Fruit fly (Drosophila melanogaster) whole organism, larva: ENCODE measurements around the gene lgs.

Experiments
- noc ChIP-seq: fragments of 200-800 bp; sonication (Bioruptor generic); optimal IDR thresholded peaks from 3 replicates; lab custom pipeline; 2019; ENCODE audit warnings: missing biosample characterization, mild to moderate bottlenecking, missing genetic modification characterization, moderate library complexity

lgs gene

DNA sequence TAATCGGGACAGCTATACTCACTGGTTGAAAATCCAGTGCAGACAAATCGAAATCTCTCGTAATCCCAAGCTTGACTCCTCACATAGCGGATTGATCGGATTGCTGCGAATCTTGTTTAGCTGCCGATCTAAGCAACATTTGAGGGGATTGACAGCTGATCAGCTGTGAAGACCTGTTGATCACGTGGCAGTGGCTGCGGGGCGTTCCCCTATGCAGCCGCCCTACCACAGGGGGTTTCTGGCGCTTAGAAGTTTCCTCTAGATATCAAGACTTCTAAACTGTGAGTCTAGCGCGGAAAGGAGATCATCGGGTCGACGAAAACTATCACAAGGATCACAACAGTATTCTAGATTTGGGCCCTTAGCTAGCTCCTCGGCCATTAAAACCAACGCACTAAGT, 14.9 kb upstream of the lgs start:
- TF ChIP-seq noc (tag; lab: Kevin White, UChicago), result no peak

DNA sequence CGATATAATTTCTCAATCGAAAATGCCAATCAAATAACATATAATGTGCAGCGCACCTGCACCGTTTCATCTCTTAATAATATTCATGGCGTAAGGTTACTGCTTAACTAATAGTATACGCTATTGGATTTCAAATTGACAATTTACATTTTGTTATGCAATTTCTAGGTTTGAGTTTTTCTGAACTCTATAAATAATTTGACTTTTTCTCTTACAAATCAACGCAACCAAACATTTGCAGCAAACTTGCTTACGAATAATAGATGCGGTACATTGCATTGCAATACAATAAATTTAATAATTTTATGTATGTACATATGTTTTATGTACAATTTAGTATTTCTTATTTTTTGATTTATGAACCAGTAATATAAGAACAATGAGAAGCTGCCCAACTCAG, 9.6 kb upstream of the lgs start:
- TF ChIP-seq noc (tag; lab: Kevin White, UChicago), result no peak

DNA sequence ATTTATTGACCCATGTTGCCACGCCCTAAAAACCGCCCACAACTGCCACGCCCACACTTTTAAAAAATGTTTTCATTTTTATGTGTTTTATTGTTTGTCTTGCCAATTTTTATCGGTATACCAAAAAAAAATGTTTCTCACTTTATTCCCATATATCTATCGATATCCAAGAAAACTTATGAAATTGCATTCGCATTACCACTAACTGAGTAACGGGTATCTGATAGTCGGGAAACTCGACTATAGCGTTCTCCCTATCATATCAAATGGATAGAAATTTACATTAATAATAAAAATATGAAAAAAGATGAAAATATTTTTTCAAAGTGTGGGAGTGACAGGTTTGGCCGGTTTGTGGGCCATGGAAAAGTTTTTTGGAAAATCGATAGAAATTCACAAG, 5.3 kb upstream of the lgs start:
- TF ChIP-seq noc (tag; lab: Kevin White, UChicago), result no peak

DNA sequence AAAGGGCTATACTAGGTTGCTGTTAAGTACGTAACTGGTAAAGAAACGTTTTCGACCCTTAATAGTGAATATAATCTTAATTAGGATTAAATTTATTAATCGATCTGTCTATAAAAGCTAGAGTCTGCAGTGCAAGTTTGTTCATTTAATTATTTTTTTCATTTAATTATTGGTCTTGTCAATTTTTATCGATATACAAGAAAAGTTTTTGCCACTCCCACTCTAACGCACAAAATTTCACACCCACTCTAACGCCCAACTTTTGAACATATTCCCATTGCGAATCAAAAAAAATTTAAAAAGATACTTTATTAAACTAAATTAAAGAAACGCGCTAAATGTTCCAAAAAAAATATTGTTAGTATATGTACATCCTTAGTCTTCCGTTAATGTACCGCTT, 4.4 kb upstream of the lgs start:
- TF ChIP-seq noc (tag; lab: Kevin White, UChicago), result no peak

DNA sequence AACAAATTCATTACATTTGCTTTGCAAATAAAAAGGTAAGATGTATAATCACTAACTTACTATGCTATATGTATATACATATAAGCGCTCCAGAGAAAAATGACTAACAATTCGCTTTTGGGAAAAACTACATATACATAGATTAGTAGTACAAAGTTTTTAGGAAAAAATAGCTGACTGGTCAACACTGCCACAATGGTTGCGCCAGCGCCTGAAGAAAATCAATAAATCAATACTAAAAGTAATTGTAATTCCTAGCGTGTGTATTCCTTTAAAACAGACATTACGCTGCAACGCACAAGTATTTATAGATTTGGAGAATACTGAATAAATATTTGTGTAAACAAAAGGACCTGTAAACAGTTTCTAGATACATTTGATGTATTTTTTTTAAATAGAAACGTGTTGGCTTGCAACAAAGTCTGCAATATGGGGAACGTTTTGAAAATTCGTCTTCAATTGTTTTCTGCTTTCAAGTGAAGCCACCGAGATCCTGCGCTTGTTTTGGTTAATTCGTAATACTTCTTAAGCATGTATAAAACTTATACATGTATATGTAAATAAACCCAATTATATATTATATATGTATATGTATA, 2.3 kb upstream of the lgs start:
- no peak for TF ChIP-seq noc (tag; lab: Kevin White, UChicago)

DNA sequence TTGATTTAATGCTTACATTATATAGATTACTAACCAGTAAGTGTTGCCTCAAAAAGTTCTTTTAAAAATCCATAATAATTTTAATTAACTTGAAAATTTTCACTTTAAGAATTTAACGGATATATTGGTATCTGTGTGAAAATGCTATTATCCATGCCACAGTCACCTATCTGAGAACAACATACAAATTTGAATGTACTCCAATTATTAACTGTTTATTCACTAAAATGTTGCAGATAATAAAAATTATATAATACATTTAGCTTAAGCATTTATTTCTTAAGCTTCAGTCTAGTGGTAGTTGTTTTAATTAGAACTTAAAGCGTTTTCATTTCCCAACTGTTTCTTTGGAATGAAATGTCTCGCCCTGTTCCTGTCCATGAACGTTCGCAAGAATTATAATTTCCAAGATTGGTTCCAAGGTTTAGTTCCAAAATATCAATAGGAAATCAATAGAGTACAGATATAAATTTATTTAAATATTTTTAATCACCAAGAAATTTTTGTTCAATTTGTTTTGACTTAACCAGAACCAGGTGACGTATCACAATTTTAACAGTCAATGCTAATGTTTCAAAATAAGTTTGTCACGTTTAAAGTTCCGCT, 1.5 kb upstream of the lgs start, which contains the start of gene CaMKI:
TSS of gene CaMKI (plus strand) at position 392 of the 606 bp plus-strand sequence.
- TF ChIP-seq noc (tag; lab: Kevin White, UChicago), result no peak

DNA sequence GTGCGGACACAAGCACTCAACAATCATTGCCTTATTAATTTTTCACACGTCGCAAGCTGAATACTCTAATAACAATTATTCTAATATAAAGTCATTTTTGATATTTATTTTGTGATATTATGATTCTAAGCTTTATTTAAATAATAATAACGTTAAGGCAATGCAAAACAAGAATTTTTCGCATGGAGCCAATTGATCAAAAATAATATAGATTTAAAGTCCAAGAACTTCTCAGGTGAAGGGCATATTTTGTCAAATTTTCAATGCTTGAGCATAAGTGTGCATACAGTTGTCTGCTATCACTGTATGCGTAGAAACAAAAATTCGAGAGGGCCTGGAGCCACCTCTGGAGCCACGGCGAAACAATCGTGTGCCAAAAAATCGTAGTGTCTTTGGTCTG, 9.4 kb downstream of the lgs start:
- TF ChIP-seq noc (tag; lab: Kevin White, UChicago), result no peak

DNA sequence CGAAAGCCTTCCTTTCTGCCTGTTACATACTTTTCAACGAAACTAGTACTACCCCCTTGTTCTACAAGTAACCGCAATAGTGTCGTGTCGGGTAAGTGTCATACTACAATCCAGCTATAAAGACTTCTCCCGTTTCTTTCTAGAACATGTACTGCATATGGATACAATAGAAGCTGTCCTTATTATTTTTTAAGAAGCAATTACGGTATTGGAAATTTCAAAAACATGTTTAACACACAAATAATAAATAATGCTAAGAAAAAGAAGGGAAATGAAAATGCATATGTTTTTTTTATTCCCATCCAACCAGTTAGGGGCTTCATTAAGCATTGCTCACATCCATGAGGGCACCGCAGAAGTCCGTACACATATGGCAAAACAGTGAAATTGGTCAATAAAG, 14.2 kb downstream of the lgs start:
- no peak for TF ChIP-seq noc (tag; lab: Kevin White, UChicago)

DNA sequence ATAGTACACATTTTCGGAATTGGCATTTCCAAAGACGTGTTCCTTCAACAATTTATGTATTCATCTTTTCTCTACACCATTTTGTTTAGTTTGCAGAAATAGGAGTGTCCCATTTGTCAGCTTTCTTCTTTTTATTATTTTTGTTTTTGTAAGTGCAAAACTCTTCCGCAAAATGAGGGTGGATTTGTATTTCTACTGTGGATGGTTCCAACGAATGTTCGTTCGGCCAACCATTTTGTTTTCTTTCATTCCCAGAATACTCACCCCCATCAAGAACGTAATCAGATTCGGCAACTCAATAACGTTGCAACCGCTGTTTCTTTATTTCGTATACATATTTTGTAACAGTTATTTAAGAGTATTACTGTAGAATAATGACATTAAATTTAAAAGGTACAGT, 15.5 kb downstream of the lgs start:
- no peak for TF ChIP-seq noc (tag; lab: Kevin White, UChicago)

DNA sequence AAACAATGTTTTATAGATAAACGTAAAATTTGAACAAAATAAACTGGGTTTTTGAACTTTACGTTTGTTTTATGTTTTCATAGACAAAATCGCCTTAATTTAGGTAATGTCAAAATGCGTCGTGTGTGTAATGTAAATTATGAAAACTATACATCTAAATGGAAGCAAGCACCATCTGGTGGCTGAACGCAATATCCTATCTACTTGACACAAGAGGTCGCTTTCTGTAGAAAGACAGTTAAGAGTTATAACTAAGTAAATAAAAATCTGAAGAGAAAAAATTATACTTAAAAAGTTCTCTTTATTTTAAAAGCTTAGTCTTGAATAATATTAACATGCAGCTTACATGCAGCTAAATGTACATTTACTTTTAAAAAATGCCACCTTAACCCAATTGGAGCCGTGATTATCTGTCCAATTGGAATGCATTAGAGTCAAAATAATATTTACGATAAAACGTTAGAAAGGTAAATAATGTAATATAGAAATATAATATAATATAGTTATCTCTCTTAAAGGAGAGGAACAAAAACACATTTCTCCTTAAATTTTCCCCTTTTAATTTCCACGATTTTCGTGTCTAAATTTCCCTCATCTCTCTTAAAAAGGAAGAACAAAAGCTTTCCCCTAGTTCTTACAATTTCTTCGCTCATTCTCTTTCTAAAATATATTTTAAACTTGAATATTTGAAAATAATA, 18.9 kb downstream of the lgs start:
- no peak for TF ChIP-seq noc (tag; lab: Kevin White, UChicago)

DNA sequence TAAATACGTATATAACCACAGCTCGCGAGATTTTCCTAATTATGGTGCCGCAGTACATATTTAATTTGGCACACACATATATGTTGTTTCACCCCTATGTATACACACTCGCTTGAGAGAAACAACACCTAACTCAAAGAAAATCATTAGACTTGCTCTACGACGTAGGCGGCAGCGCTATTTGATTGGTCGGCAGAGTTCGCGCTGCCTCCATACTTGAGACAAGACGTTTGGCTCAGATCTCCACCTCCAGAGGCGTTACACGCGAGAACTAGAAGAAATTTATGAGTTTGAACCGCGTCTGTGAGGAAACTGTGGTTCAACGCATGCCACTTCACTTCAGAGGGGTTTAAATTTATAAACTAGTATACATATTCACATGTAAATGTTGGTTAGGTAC, 20.4 kb downstream of the lgs start:
- TF ChIP-seq noc (tag; lab: Kevin White, UChicago), result no peak

DNA sequence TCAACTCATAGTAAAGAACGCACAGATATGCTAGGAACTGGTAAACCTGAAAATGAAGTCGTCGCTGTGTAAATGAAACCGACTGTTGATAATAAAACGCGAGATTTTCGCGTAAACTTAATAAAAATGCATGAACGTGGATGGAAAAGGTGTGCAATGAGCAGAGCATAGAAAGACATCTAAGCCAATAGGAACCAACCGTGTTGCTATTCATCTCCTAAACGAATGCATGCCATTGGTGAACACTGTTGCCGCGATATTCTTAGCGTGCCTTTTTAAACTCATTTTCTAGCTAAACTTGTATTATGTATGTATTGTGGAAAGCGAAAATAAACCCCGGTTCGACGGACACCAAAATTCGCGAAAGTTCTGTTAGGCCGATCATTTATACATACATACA, 21.9 kb downstream of the lgs start:
- no peak for TF ChIP-seq noc (tag; lab: Kevin White, UChicago)

DNA sequence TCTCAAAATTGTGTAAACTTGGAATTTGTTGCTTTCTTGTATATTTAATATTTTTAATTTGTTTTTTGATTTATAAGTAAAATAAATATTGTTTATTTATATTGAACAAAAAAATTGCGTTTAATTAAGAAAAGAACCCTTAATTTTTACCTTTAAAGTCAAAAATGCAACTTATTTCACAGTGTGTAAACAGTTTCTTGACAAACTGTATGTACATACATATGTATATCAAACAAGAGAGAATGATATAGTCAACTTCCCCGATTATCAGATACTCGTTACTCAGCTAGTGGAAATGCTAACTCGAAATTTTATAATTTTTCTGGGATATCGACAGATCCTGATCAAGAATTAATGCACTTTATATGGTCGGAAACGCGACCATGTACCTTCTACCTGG, 22.7 kb downstream of the lgs start:
- TF ChIP-seq noc (tag; lab: Kevin White, UChicago), result no peak

DNA sequence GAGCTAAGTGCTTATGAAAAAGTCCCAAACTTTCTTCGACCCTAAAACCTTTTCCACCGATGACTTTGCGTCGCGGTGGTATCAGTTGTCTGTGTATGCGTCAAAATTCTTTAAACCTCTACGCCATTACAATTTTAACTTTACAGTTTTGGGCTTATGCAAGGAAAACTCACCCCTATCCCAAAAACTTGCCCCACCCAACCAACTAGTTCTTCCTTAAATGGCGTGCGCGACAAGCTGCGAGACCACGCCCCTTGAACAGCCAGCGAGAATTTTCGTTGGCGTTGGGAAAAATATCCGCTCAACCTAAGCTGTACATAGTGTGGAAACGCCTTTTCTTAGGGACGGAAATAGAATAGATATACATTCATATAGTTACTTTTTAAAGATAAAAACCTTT, 25.0 kb downstream of the lgs start:
- TF ChIP-seq noc (tag; lab: Kevin White, UChicago), result no peak

DNA sequence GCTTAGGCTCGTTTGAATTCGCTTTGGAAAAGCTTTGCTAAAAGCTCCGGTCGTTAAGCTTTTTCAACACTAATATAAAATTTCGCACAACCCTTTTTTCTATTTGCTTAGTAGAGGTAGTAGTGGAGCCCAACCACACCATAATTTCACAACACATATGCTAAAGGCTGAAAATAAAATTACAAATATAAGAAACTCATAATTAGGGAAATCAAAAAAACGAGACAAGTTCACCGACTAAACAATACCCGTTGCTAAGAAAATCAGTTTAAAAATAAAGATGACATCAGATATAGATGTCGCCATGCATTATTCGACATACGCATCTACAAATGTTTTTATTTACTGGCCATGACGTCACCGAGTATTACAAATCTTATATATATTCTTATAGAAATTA, 27.4 kb downstream of the lgs start:
- TF ChIP-seq noc (tag; lab: Kevin White, UChicago), result no peak

DNA sequence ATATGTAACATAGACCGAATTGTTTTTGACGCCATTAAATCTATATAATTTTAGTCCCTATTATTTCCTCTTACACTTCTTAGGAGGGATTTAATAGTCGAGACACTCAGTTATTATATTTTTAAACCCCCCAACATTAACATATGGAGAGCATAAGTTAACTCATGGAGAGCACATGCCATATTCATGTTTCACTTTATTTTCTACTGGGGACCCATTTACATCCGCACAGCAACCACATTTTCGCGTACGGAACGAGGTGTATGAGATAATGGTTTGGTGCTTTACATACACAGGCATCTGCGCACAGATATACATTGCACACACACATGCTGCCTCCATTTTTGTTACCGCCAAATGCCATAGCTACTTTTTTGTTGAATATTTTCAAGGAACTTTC, 32.2 kb downstream of the lgs start:
- TF ChIP-seq noc (tag; lab: Kevin White, UChicago), result no peak

DNA sequence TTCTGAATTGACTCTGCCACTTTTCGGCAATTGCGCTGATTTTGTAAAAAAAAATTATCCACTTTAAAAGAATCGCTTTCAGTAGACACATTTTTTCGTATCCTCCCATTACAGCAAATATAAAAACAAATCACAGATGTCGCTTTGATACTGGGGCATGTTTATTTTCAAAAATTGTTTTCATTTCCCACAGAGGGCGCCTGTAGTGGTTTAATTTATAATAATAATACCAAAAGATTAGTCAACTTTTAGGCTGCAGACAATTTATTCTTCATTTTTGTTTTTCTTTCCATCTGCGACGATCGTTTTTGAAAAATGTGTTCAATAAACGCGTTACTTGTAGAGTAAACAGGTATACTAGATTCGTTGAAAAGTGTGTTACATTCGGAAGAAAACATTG, 36.9 kb downstream of the lgs start:
- no peak for TF ChIP-seq noc (tag; lab: Kevin White, UChicago)
